Worm (Caenorhabditis elegans) whole organism, young adult: ENCODE results near the gene nhr-105.

Source experiments
- F10E7.11 ChIP-seq: sonication (generic microtip); optimal IDR thresholded peaks from 2 replicates; lab custom pipeline; 2017; ENCODE audit warnings: mild to moderate bottlenecking, missing genetic modification characterization, moderate library complexity, missing compliant biosample characterization
- F22D6.2 ChIP-seq: sonication (generic microtip); optimal IDR thresholded peaks from 2 replicates; lab custom pipeline; 2016; ENCODE audit warnings: mild to moderate bottlenecking, missing genetic modification characterization, missing compliant biosample characterization
- F33H1.4 ChIP-seq: fragments of 200-800 bp; sonication (Bioruptor generic); IDR thresholded peaks from 2 replicates; pipeline ENCODE4 v1.3.6; 2022; ENCODE audit warnings: missing genetic modification reagents, missing genetic modification characterization, missing compliant biosample characterization
- F52B5.7 ChIP-seq: sonication (generic microtip); optimal IDR thresholded peaks from 2 replicates; lab custom pipeline; 2016; ENCODE audit warnings: mild to moderate bottlenecking, missing genetic modification characterization, missing compliant biosample characterization
- K12H6.12 ChIP-seq: fragments of 200-800 bp; sonication (Bioruptor generic); optimal IDR thresholded peaks from 2 replicates; lab custom pipeline; 2018; ENCODE audit warnings: mild to moderate bottlenecking, missing genetic modification characterization, missing compliant biosample characterization
- Y53G8AR.9 ChIP-seq: fragments of 200-800 bp; sonication (Bioruptor generic); conservative IDR thresholded peaks from 2 replicates; pipeline ENCODE4 v1.3.6; 2022; ENCODE audit warnings: missing genetic modification reagents, missing genetic modification characterization, missing compliant biosample characterization
- Y67H2A.10 ChIP-seq: fragments of 200-800 bp; sonication (Bioruptor generic); conservative IDR thresholded peaks from 2 replicates; pipeline ENCODE4 v1.3.6; 2022; ENCODE audit warnings: missing genetic modification reagents, missing genetic modification characterization, missing compliant biosample characterization
- ZK185.1 ChIP-seq: sonication (generic microtip); optimal IDR thresholded peaks from 2 replicates; lab custom pipeline; 2016; ENCODE audit warnings: mild to moderate bottlenecking, missing genetic modification characterization, missing compliant biosample characterization; ENCODE audit not compliant: poor library complexity, severe bottlenecking
- ama-1 ChIP-seq, 3 experiments: fragments of 150-350 bp in 1 of 3; sonication (generic microtip) in 2 of 3; optimal IDR thresholded peaks; 2 replicates each; lab custom pipeline; 2014 to 2018; ENCODE audit warnings: missing biosample characterization in 2 of 3, missing genetic modification characterization in 2 of 3, missing genetic modification reagents in 2 of 3
- aptf-2 ChIP-seq: fragments of 200-800 bp; sonication (Bioruptor generic); conservative IDR thresholded peaks from 2 replicates; pipeline ENCODE4 v1.3.6; 2022; ENCODE audit warnings: missing genetic modification reagents, missing genetic modification characterization, missing compliant biosample characterization
- attf-3 ChIP-seq: fragments of 200-800 bp; sonication (Bioruptor generic); conservative IDR thresholded peaks from 2 replicates; pipeline ENCODE4 v1.3.6; 2022; ENCODE audit warnings: missing genetic modification reagents, missing genetic modification characterization, missing compliant biosample characterization
- attf-6 ChIP-seq: fragments of 200-800 bp; sonication (Bioruptor generic); IDR thresholded peaks from 2 replicates; pipeline ENCODE4 v1.3.6; 2022; ENCODE audit warnings: missing genetic modification reagents, missing genetic modification characterization, missing compliant biosample characterization
- bed-1 ChIP-seq: fragments of 200-800 bp; sonication (Bioruptor generic); IDR thresholded peaks from 2 replicates; pipeline ENCODE4 v1.3.6; 2022; ENCODE audit warnings: missing genetic modification reagents, missing genetic modification characterization, missing compliant biosample characterization
- cebp-1 ChIP-seq, 2 experiments: fragments of 200-800 bp in 1 of 2; sonication (Bioruptor generic) in 1 of 2; sonication (generic microtip) in 1 of 2; IDR thresholded peaks in 1 of 2; optimal IDR thresholded peaks in 1 of 2; 2 replicates each; pipeline versions ENCODE4 v1.3.6 to Lab custom; 2017 to 2022; ENCODE audit warnings: missing compliant biosample characterization in 2 of 2, missing genetic modification characterization in 2 of 2, mild to moderate bottlenecking in 1 of 2, missing genetic modification reagents in 1 of 2, moderate library complexity in 1 of 2
- cebp-2 ChIP-seq: fragments of 200-800 bp; sonication (Bioruptor generic); IDR thresholded peaks from 2 replicates; pipeline ENCODE4 v1.3.6; 2022; ENCODE audit warnings: missing genetic modification characterization, missing compliant biosample characterization
- ceh-100 ChIP-seq: fragments of 200-800 bp; sonication (Bioruptor generic); IDR thresholded peaks from 2 replicates; pipeline ENCODE4 v1.3.6; 2022; ENCODE audit warnings: missing genetic modification reagents, missing genetic modification characterization, missing compliant biosample characterization
- ceh-27 ChIP-seq: fragments of 200-800 bp; sonication (Bioruptor generic); optimal IDR thresholded peaks from 2 replicates; lab custom pipeline; 2018; ENCODE audit warnings: mild to moderate bottlenecking, missing genetic modification characterization, moderate library complexity, missing compliant biosample characterization
- ceh-79 ChIP-seq: sonication (generic microtip); optimal IDR thresholded peaks from 2 replicates; lab custom pipeline; 2017; ENCODE audit warnings: mild to moderate bottlenecking, missing genetic modification characterization, missing compliant biosample characterization
- ceh-91 ChIP-seq: fragments of 200-800 bp; sonication (Bioruptor generic); IDR thresholded peaks from 2 replicates; pipeline ENCODE4 v1.3.6; 2022; ENCODE audit warnings: missing genetic modification reagents, missing genetic modification characterization, missing compliant biosample characterization
- die-1 ChIP-seq: sonication (generic microtip); optimal IDR thresholded peaks from 2 replicates; lab custom pipeline; 2016; ENCODE audit warnings: missing genotype, mild to moderate bottlenecking, missing genetic modification characterization, missing compliant biosample characterization
- dox-1 ChIP-seq: fragments of 200-800 bp; sonication (Bioruptor generic); IDR thresholded peaks from 2 replicates; pipeline ENCODE4 v1.3.6; 2022; ENCODE audit warnings: missing genetic modification reagents, missing genetic modification characterization, missing compliant biosample characterization
- egl-18 ChIP-seq: fragments of 200-800 bp; sonication (Bioruptor generic); IDR thresholded peaks from 2 replicates; pipeline ENCODE4 v1.3.6; 2022; ENCODE audit warnings: missing genetic modification reagents, missing genetic modification characterization, missing compliant biosample characterization
- egl-44 ChIP-seq: fragments of 200-800 bp; sonication (Bioruptor generic); IDR thresholded peaks from 2 replicates; pipeline ENCODE4 v1.3.6; 2022; ENCODE audit warnings: missing genetic modification reagents, missing genetic modification characterization, missing compliant biosample characterization
- egrh-3 ChIP-seq: fragments of 200-800 bp; sonication (Bioruptor generic); IDR thresholded peaks from 2 replicates; pipeline ENCODE4 v1.3.6; 2022; ENCODE audit warnings: missing genetic modification reagents, missing genetic modification characterization, missing compliant biosample characterization
- fkh-3 ChIP-seq: sonication (generic microtip); optimal IDR thresholded peaks from 2 replicates; lab custom pipeline; 2016; ENCODE audit warnings: mild to moderate bottlenecking, missing genetic modification characterization, missing compliant biosample characterization
- hmg-1.2 ChIP-seq: fragments of 200-800 bp; sonication (Bioruptor generic); IDR thresholded peaks from 2 replicates; pipeline ENCODE4 v1.3.6; 2022; ENCODE audit warnings: missing genetic modification reagents, missing genetic modification characterization, missing compliant biosample characterization
- hmg-20 ChIP-seq: fragments of 200-800 bp; sonication (Bioruptor generic); IDR thresholded peaks from 2 replicates; pipeline ENCODE4 v1.3.6; 2022; ENCODE audit warnings: missing genetic modification reagents, missing genetic modification characterization, missing compliant biosample characterization
- lsl-1 ChIP-seq: fragments of 200-800 bp; sonication (Bioruptor generic); optimal IDR thresholded peaks from 2 replicates; lab custom pipeline; 2018; ENCODE audit warnings: mild to moderate bottlenecking, missing genetic modification characterization, moderate library complexity, missing compliant biosample characterization
- madf-3 ChIP-seq: fragments of 200-800 bp; sonication (Bioruptor generic); IDR thresholded peaks from 2 replicates; pipeline ENCODE4 v1.3.6; 2022; ENCODE audit warnings: missing genetic modification reagents, missing genetic modification characterization, missing compliant biosample characterization
- madf-6 ChIP-seq: fragments of 200-800 bp; sonication (Bioruptor generic); IDR thresholded peaks from 2 replicates; pipeline ENCODE4 v1.3.6; 2022; ENCODE audit warnings: missing genetic modification reagents, missing genetic modification characterization, missing compliant biosample characterization
- mel-28 ChIP-seq: sonication (generic microtip); optimal IDR thresholded peaks from 2 replicates; lab custom pipeline; 2016; ENCODE audit warnings: borderline replicate concordance, mild to moderate bottlenecking, missing genetic modification characterization, missing compliant biosample characterization
- nfya-2 ChIP-seq: fragments of 200-800 bp; sonication (Bioruptor generic); IDR thresholded peaks from 2 replicates; pipeline ENCODE4 v1.3.6; 2022; ENCODE audit warnings: missing genetic modification reagents, missing genetic modification characterization, missing compliant biosample characterization
- nhr-120 ChIP-seq: fragments of 200-800 bp; sonication (Bioruptor generic); IDR thresholded peaks from 2 replicates; pipeline ENCODE4 v1.3.6; 2022; ENCODE audit warnings: missing genetic modification characterization, missing compliant biosample characterization
- nhr-179 ChIP-seq: sonication (generic microtip); optimal IDR thresholded peaks from 2 replicates; lab custom pipeline; 2016; ENCODE audit warnings: mild to moderate bottlenecking, missing genetic modification characterization, missing compliant biosample characterization
- nhr-90 ChIP-seq: sonication (generic microtip); optimal IDR thresholded peaks from 2 replicates; lab custom pipeline; 2016; ENCODE audit warnings: missing genotype, mild to moderate bottlenecking, missing genetic modification characterization, missing compliant biosample characterization
- pbrm-1 ChIP-seq: fragments of 200-800 bp; sonication (Bioruptor generic); IDR thresholded peaks from 2 replicates; pipeline ENCODE4 v1.3.6; 2022; ENCODE audit warnings: missing genetic modification reagents, missing genetic modification characterization, missing compliant biosample characterization
- rcor-1 ChIP-seq: fragments of 200-800 bp; sonication (Bioruptor generic); IDR thresholded peaks from 2 replicates; pipeline ENCODE4 v1.3.6; 2022; ENCODE audit warnings: missing genetic modification reagents, missing genetic modification characterization, missing compliant biosample characterization
- rpc-1 ChIP-seq, 2 experiments: fragments of 150-350 bp in 1 of 2; sonication (generic microtip) in 1 of 2; optimal IDR thresholded peaks; 2 replicates each; lab custom pipeline; 2014 to 2018; ENCODE audit warnings: missing biosample characterization in 1 of 2, missing genetic modification characterization in 1 of 2, missing genetic modification reagents in 1 of 2, missing genotype in 1 of 2
- sdz-38 ChIP-seq: sonication (generic microtip); optimal IDR thresholded peaks from 2 replicates; lab custom pipeline; 2016; ENCODE audit warnings: missing genotype, missing genetic modification characterization, missing compliant biosample characterization
- sea-2 ChIP-seq: fragments of 200-800 bp; sonication (Bioruptor generic); IDR thresholded peaks from 2 replicates; pipeline ENCODE4 v1.3.6; 2022; ENCODE audit warnings: missing genetic modification characterization, missing compliant biosample characterization
- snpc-4 ChIP-seq, 5 experiments: fragments of 150-350 bp in 1 of 5; sonication (generic microtip) in 4 of 5; optimal IDR thresholded peaks; 2 replicates each; lab custom pipeline; 2014 to 2018; ENCODE audit warnings: missing genetic modification characterization in 5 of 5, missing biosample characterization in 3 of 5, antibody characterized with exemption in 2 of 5, mild to moderate bottlenecking in 2 of 5, missing compliant biosample characterization in 2 of 5, missing genotype in 2 of 5, moderate library complexity in 2 of 5, missing genetic modification reagents in 1 of 5
- somi-1 ChIP-seq: fragments of 200-800 bp; sonication (Bioruptor generic); optimal IDR thresholded peaks from 2 replicates; lab custom pipeline; 2018; ENCODE audit warnings: mild to moderate bottlenecking, missing genetic modification characterization, missing compliant biosample characterization
- tbx-9 ChIP-seq: sonication (generic microtip); optimal IDR thresholded peaks from 2 replicates; lab custom pipeline; 2016; ENCODE audit warnings: borderline replicate concordance, missing genetic modification characterization, inconsistent platforms, missing compliant biosample characterization
- xnd-1 ChIP-seq: sonication (generic microtip); optimal IDR thresholded peaks from 2 replicates; lab custom pipeline; 2016; ENCODE audit warnings: missing genotype, missing genetic modification reagents, missing genetic modification characterization, missing compliant biosample characterization
- ztf-18 ChIP-seq: sonication (generic microtip); optimal IDR thresholded peaks from 2 replicates; lab custom pipeline; 2016; ENCODE audit warnings: missing genotype, mild to moderate bottlenecking, missing genetic modification characterization, missing compliant biosample characterization
- ztf-25 ChIP-seq: fragments of 200-800 bp; sonication (Bioruptor generic); IDR thresholded peaks from 2 replicates; pipeline ENCODE4 v1.3.6; 2022; ENCODE audit warnings: missing genetic modification reagents, missing genetic modification characterization, missing compliant biosample characterization
- ztf-6 ChIP-seq: fragments of 200-800 bp; sonication (Bioruptor generic); IDR thresholded peaks from 2 replicates; pipeline ENCODE4 v1.3.6; 2022; ENCODE audit warnings: missing genetic modification reagents, missing genetic modification characterization, missing compliant biosample characterization

Gene nhr-105

DNA sequence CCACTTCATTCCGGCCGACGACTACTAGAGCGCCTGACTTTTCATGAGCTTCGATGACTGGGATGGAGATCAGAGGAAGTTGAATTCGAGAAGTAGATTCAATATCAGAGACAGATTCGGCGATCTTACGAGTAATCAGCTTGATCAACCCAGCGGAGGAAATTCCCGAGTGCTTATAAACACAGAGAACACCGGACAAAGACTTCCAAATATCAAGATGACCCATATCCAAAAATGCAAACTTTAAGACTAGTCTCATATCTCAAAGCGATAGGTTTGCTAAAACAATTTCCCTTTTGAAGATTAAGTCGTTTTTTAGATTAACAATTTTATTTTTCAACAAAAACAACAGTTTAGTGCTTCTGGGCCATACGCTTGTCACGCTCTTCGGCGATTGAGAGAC, 33.4 kb downstream of the nhr-105 start, which contains the start of gene Y43B11AR.3 (continued):
- TF ChIP-seq madf-6 (GFP tag; lab: Robert Waterston, UW) (peak; percentile 90), somi-1 (GFP tag; lab: Kevin White, UChicago) (peak; percentile 1), ama-1 (optimal IDR thresholded peaks at IDR 0.05; lab: Kevin White, UChicago) (no peak), ama-1 (GFP tag; optimal IDR thresholded peaks at IDR 0.05; lab: Kevin White, UChicago) (peak in 1 of 2 experiments; percentile 90), attf-3 (GFP tag; lab: Robert Waterston, UW) (no peak), rcor-1 (GFP tag; lab: Robert Waterston, UW) (peak; percentile 84), F22D6.2 (tag; lab: Kevin White, UChicago) (no peak), aptf-2 (GFP tag; lab: Robert Waterston, UW) (no peak), sea-2 (GFP tag; lab: Robert Waterston, UW) (no peak), egl-44 (GFP tag; lab: Robert Waterston, UW) (peak; percentile 68; the same call in 1 of the 2 replicates), rpc-1 (optimal IDR thresholded peaks at IDR 0.05; lab: Kevin White, UChicago) (no peak), rpc-1 (tag; optimal IDR thresholded peaks at IDR 0.05; lab: Kevin White, UChicago) (peak; percentile 11), madf-3 (GFP tag; lab: Robert Waterston, UW) (peak; percentile 93), hmg-1.2 (GFP tag; lab: Robert Waterston, UW) (peak; percentile 43; the same call in 1 of the 2 replicates), F10E7.11 (no peak), nhr-120 (GFP tag; lab: Robert Waterston, UW) (no peak), fkh-3 (no peak), snpc-4 (GFP tag; optimal IDR thresholded peaks at IDR 0.05; lab: Kevin White, UChicago) (peak; percentile 72), snpc-4 (tag; optimal IDR thresholded peaks at IDR 0.05; lab: Kevin White, UChicago) (peak; percentile 36 to 87 (median 72)), cebp-1 (GFP tag; IDR thresholded peaks at IDR 0.05; lab: Robert Waterston, UW) (no peak), cebp-1 (tag; optimal IDR thresholded peaks at IDR 0.05; lab: Kevin White, UChicago) (peak; percentile 73), egrh-3 (no peak), ceh-100 (GFP tag; lab: Robert Waterston, UW) (peak; percentile 82), cebp-2 (peak; percentile 96), nhr-90 (tag; lab: Kevin White, UChicago) (peak; percentile 20), tbx-9 (no peak), ZK185.1 (tag; lab: Kevin White, UChicago) (no peak), F52B5.7 (tag; lab: Kevin White, UChicago) (peak; percentile 91), ztf-25 (GFP tag; lab: Robert Waterston, UW) (peak; percentile 74; the same call in 1 of the 2 replicates), K12H6.12 (tag; lab: Kevin White, UChicago) (no peak), Y67H2A.10 (no peak), egl-18 (no peak), nfya-2 (GFP tag; lab: Robert Waterston, UW) (no peak), bed-1 (GFP tag; lab: Robert Waterston, UW) (no peak), ceh-79 (tag; lab: Kevin White, UChicago) (peak; percentile 40), nhr-179 (no peak), ztf-18 (tag; lab: Kevin White, UChicago) (peak; percentile 81), pbrm-1 (GFP tag; lab: Robert Waterston, UW) (peak; percentile 78), xnd-1 (tag; lab: Kevin White, UChicago) (peak; percentile 50), ztf-6 (GFP tag; lab: Robert Waterston, UW) (no peak), ceh-91 (GFP tag; lab: Robert Waterston, UW) (0 out of 2 replicates have a peak, but pooled peaks have one; percentile 35), lsl-1 (GFP tag; lab: Kevin White, UChicago) (peak; percentile 70), dox-1 (GFP tag; lab: Robert Waterston, UW) (peak; percentile 67; the same call in 1 of the 2 replicates), Y53G8AR.9 (GFP tag; lab: Robert Waterston, UW) (peak; percentile 94), attf-6 (GFP tag; lab: Robert Waterston, UW) (peak; percentile 93), mel-28 (no peak), ceh-27 (GFP tag; lab: Kevin White, UChicago) (peak; percentile 37), F33H1.4 (peak; percentile 65), sdz-38 (tag; lab: Kevin White, UChicago) (no peak), hmg-20 (no peak), die-1 (tag; lab: Kevin White, UChicago) (peak; percentile 76)
